Worm (Caenorhabditis elegans) whole organism, early embryonic: Measurements from ENCODE around the gene pals-16.

Experiments
- F13C5.2 ChIP-seq: sonication (generic microtip); optimal IDR thresholded peaks from 2 replicates; lab custom pipeline; 2017; ENCODE audit warnings: mild to moderate bottlenecking, missing genetic modification characterization, inconsistent platforms, missing compliant biosample characterization
- ama-1 ChIP-seq: fragments of 150-350 bp; optimal IDR thresholded peaks from 2 replicates; lab custom pipeline; 2014
- flt-1 ChIP-seq: fragments of 200-800 bp; sonication (Bioruptor generic); IDR thresholded peaks from 2 replicates; pipeline ENCODE4 v1.3.6; 2022; ENCODE audit warnings: missing genetic modification characterization, missing compliant biosample characterization
- hmbx-1 ChIP-seq: sonication (generic microtip); optimal IDR thresholded peaks from 2 replicates; lab custom pipeline; 2016; ENCODE audit warnings: mild to moderate bottlenecking, missing genetic modification characterization, missing compliant biosample characterization
- tbx-11 ChIP-seq: fragments of 200-800 bp; sonication (Bioruptor generic); IDR thresholded peaks from 2 replicates; pipeline ENCODE4 v1.3.6; 2022; ENCODE audit warnings: missing genetic modification characterization, missing compliant biosample characterization
- tbx-37 ChIP-seq: fragments of 200-800 bp; sonication (Bioruptor generic); conservative IDR thresholded peaks from 2 replicates; pipeline ENCODE4 v1.3.6; 2022; ENCODE audit warnings: missing genetic modification reagents, missing genetic modification characterization, missing compliant biosample characterization

ce11 chrIII:1383483-1383882, 16.3 kb upstream of the pals-16 start:
- TF ChIP-seq flt-1 (no peak), tbx-11 (GFP tag; lab: Robert Waterston, UW) (no peak), tbx-37 (GFP tag; lab: Robert Waterston, UW) (no peak), ama-1 (no peak), F13C5.2 (no peak), hmbx-1 (tag; lab: Kevin White, UChicago) (no peak)
